Fruit fly (Drosophila melanogaster) whole organism, wandering third instar larva: ENCODE data around the gene Pex2.

Source experiments
- Abd-B ChIP-seq: fragments of >200 bp; optimal IDR thresholded peaks from 2 replicates; lab custom pipeline; 2017; ENCODE audit warnings: missing biosample characterization, missing genetic modification characterization
- CG32264 ChIP-seq: fragments of 200-800 bp; sonication (Bioruptor generic); optimal IDR thresholded peaks from 2 replicates; lab custom pipeline; 2016; ENCODE audit warnings: missing biosample characterization, missing genetic modification characterization
- CG9705 ChIP-seq: fragments of 200-800 bp; sonication (Bioruptor generic); optimal IDR thresholded peaks from 2 replicates; lab custom pipeline; 2018; ENCODE audit warnings: missing biosample characterization, mild to moderate bottlenecking, missing genetic modification characterization
- CrebA ChIP-seq: fragments of 200-800 bp; sonication (Bioruptor generic); optimal IDR thresholded peaks from 2 replicates; lab custom pipeline; 2016; ENCODE audit warnings: missing biosample characterization, mild to moderate bottlenecking, missing genetic modification characterization, borderline replicate concordance
- Dfd ChIP-seq: fragments of >200 bp; optimal IDR thresholded peaks from 2 replicates; lab custom pipeline; 2017; ENCODE audit warnings: missing biosample characterization, missing genetic modification characterization
- Dif ChIP-seq: fragments of 200-275, 200-300 bp; sonication (Bioruptor generic); optimal IDR thresholded peaks from 2 replicates; lab custom pipeline; 2018; ENCODE audit warnings: missing biosample characterization, missing genetic modification characterization; ENCODE audit not compliant: partially characterized antibody
- GATAd ChIP-seq: sonication (Bioruptor generic); optimal IDR thresholded peaks from 2 replicates; lab custom pipeline; 2016; ENCODE audit warnings: missing biosample characterization, missing genetic modification characterization
- HLH106 ChIP-seq: fragments of 200-800 bp; optimal IDR thresholded peaks from 3 replicates; lab custom pipeline; 2019; ENCODE audit warnings: missing biosample characterization, mild to moderate bottlenecking, missing genetic modification characterization, moderate library complexity
- Hnf4 ChIP-seq: fragments of 200-800 bp; sonication (Bioruptor generic); optimal IDR thresholded peaks from 2 replicates; lab custom pipeline; 2016; ENCODE audit warnings: missing biosample characterization, mild to moderate bottlenecking, missing genetic modification characterization
- Hr78 ChIP-seq: fragments of >200 bp; optimal IDR thresholded peaks from 2 replicates; lab custom pipeline; 2017; ENCODE audit warnings: missing biosample characterization, missing genetic modification characterization
- Hr83 ChIP-seq: fragments of 200-300 bp; sonication (Bioruptor generic); optimal IDR thresholded peaks from 2 replicates; lab custom pipeline; 2016; ENCODE audit warnings: missing biosample characterization, mild to moderate bottlenecking, missing genetic modification characterization, moderate library complexity; ENCODE audit not compliant: poor library complexity, severe bottlenecking
- Jra ChIP-seq: sonication (Bioruptor generic); optimal IDR thresholded peaks from 2 replicates; lab custom pipeline; 2016; ENCODE audit warnings: missing biosample characterization, missing genetic modification characterization
- Mio ChIP-seq: sonication (Bioruptor generic); optimal IDR thresholded peaks from 2 replicates; lab custom pipeline; 2016; ENCODE audit warnings: missing biosample characterization, missing genetic modification characterization
- Myc ChIP-seq: fragments of >200 bp; optimal IDR thresholded peaks from 2 replicates; lab custom pipeline; 2017
- N ChIP-seq: fragments of >200 bp; optimal IDR thresholded peaks from 2 replicates; lab custom pipeline; 2018; ENCODE audit warnings: missing biosample characterization, missing external identifiers, missing genetic modification characterization
- OdsH ChIP-seq: fragments of 200-800 bp; sonication (Bioruptor generic); optimal IDR thresholded peaks from 2 replicates; lab custom pipeline; 2016; ENCODE audit warnings: missing biosample characterization, mild to moderate bottlenecking, missing genetic modification characterization
- Rel ChIP-seq, 2 experiments: fragments of 200-800 bp; sonication (Bioruptor generic) in 1 of 2; optimal IDR thresholded peaks; 2 replicates in 1 of 2; 3 replicates in 1 of 2; lab custom pipeline; 2016 to 2019; ENCODE audit warnings: mild to moderate bottlenecking in 2 of 2, missing biosample characterization in 2 of 2, missing genetic modification characterization in 2 of 2, moderate library complexity in 1 of 2
- Sp1 ChIP-seq: fragments of 200-800 bp; sonication (Bioruptor generic); optimal IDR thresholded peaks from 3 replicates; lab custom pipeline; 2019; ENCODE audit warnings: missing biosample characterization, mild to moderate bottlenecking, missing genetic modification characterization, moderate library complexity
- Vsx2 ChIP-seq: fragments of 200-300, 225-300 bp; sonication (Bioruptor generic); optimal IDR thresholded peaks from 2 replicates; lab custom pipeline; 2018; ENCODE audit warnings: missing biosample characterization, missing genetic modification characterization; ENCODE audit not compliant: partially characterized antibody
- br ChIP-seq: fragments of 200-800 bp; sonication (Bioruptor generic); optimal IDR thresholded peaks from 2 replicates; lab custom pipeline; 2016; ENCODE audit warnings: missing biosample characterization, missing genetic modification characterization
- brk ChIP-seq: fragments of 200-800 bp; sonication (Bioruptor generic); optimal IDR thresholded peaks from 2 replicates; lab custom pipeline; 2016; ENCODE audit warnings: missing biosample characterization, mild to moderate bottlenecking, missing genetic modification characterization
- dl ChIP-seq, 2 experiments: fragments of 175-275, 200-275 bp in 1 of 2; fragments of 200-275 bp in 1 of 2; sonication (Bioruptor generic); optimal IDR thresholded peaks; lab custom pipeline; 2018; ENCODE audit warnings: mild to moderate bottlenecking in 2 of 2, missing biosample characterization in 2 of 2, missing genetic modification characterization in 2 of 2, moderate library complexity in 2 of 2; ENCODE audit not compliant: partially characterized antibody in 2 of 2, insufficient read depth in 1 of 2
- dmrt93B ChIP-seq: fragments of 200-800 bp; sonication (Bioruptor generic); optimal IDR thresholded peaks from 2 replicates; lab custom pipeline; 2018; ENCODE audit warnings: missing biosample characterization, mild to moderate bottlenecking, missing genetic modification characterization
- dsf ChIP-seq: sonication (Bioruptor generic); optimal IDR thresholded peaks from 2 replicates; lab custom pipeline; 2016; ENCODE audit warnings: missing biosample characterization, missing genetic modification characterization, borderline replicate concordance
- ey ChIP-seq: fragments of 200-800 bp; sonication (Bioruptor generic); optimal IDR thresholded peaks from 2 replicates; lab custom pipeline; 2016; ENCODE audit warnings: missing biosample characterization, missing genetic modification characterization
- foxo ChIP-seq, 2 experiments: fragments of 200-800 bp; sonication (Bioruptor generic); optimal IDR thresholded peaks; 2 replicates in 1 of 2; 3 replicates in 1 of 2; lab custom pipeline; 2016 to 2017; ENCODE audit warnings: missing biosample characterization in 2 of 2, missing genetic modification characterization in 2 of 2
- fru ChIP-seq: fragments of 200-800 bp; sonication (Bioruptor generic); optimal IDR thresholded peaks from 3 replicates; lab custom pipeline; 2016; ENCODE audit warnings: missing biosample characterization, mild to moderate bottlenecking, missing genetic modification characterization
- h ChIP-seq: fragments of 200-800 bp; sonication (Bioruptor generic); optimal IDR thresholded peaks from 3 replicates; lab custom pipeline; 2016; ENCODE audit warnings: missing biosample characterization, mild to moderate bottlenecking, missing genetic modification characterization
- jim ChIP-seq: fragments of 175-275, 200-325 bp; sonication (Bioruptor generic); optimal IDR thresholded peaks from 2 replicates; lab custom pipeline; 2016; ENCODE audit warnings: missing biosample characterization, mild to moderate bottlenecking, missing genetic modification characterization
- lola ChIP-seq: fragments of >200 bp; optimal IDR thresholded peaks from 2 replicates; lab custom pipeline; 2017; ENCODE audit warnings: missing biosample characterization, missing genetic modification characterization
- pan ChIP-seq: fragments of >200 bp; optimal IDR thresholded peaks from 2 replicates; lab custom pipeline; 2017
- psq ChIP-seq: fragments of 200-800 bp; sonication (Bioruptor generic); optimal IDR thresholded peaks from 3 replicates; lab custom pipeline; 2017; ENCODE audit warnings: missing biosample characterization, mild to moderate bottlenecking, missing genetic modification characterization, moderate library complexity
- rgr ChIP-seq: fragments of 200-800 bp; sonication (Bioruptor generic); optimal IDR thresholded peaks from 3 replicates; lab custom pipeline; 2016; ENCODE audit warnings: missing biosample characterization, mild to moderate bottlenecking, missing genetic modification characterization
- sage ChIP-seq: fragments of 200-800 bp; sonication (Bioruptor generic); optimal IDR thresholded peaks from 2 replicates; lab custom pipeline; 2016; ENCODE audit warnings: missing biosample characterization, mild to moderate bottlenecking, missing genetic modification characterization
- sv ChIP-seq: fragments of 200-800 bp; sonication (Bioruptor generic); optimal IDR thresholded peaks from 3 replicates; lab custom pipeline; 2016; ENCODE audit warnings: missing biosample characterization, missing genetic modification characterization
- tai ChIP-seq: sonication (Bioruptor generic); optimal IDR thresholded peaks from 2 replicates; lab custom pipeline; 2016; ENCODE audit warnings: missing biosample characterization, missing genetic modification characterization
- usp ChIP-seq: fragments of >200 bp; optimal IDR thresholded peaks from 2 replicates; lab custom pipeline; 2017; ENCODE audit warnings: missing biosample characterization, missing genetic modification characterization
- woc ChIP-seq: sonication (Bioruptor generic); optimal IDR thresholded peaks from 2 replicates; lab custom pipeline; 2016; ENCODE audit warnings: missing biosample characterization, mild to moderate bottlenecking, missing genetic modification characterization

The Pex2 gene

dm6 chr3L:8369456-8369855, 30.6 kb downstream of the Pex2 start:
- TF ChIP-seq Hnf4 (GFP tag; lab: Kevin White, UChicago) (no peak), Sp1 (peak; percentile 7)

- peak; percentile 73 for TF ChIP-seq h (GFP tag; lab: Kevin White, UChicago)
- no peak for TF ChIP-seq usp (GFP tag; lab: Kevin White, UChicago)
- peak; percentile 51 for TF ChIP-seq psq (GFP tag; lab: Kevin White, UChicago)
- no peak for TF ChIP-seq Hr83
- TF ChIP-seq jim (GFP tag; lab: Kevin White, UChicago) = no peak
- TF ChIP-seq Dfd (GFP tag; lab: Kevin White, UChicago) = no peak
- TF ChIP-seq Mio (GFP tag; lab: Kevin White, UChicago) = no peak
- TF ChIP-seq CG9705 (GFP tag; lab: Kevin White, UChicago) = peak; percentile 52
- TF ChIP-seq Rel (GFP tag; optimal IDR thresholded peaks at IDR 0.05; lab: Kevin White, UChicago) = no peak
- peak; percentile 37 for TF ChIP-seq Rel (tag; optimal IDR thresholded peaks at IDR 0.05; lab: Kevin White, UChicago)
- no peak for TF ChIP-seq N (GFP tag; lab: Kevin White, UChicago)
- no peak for TF ChIP-seq Vsx2 (GFP tag; lab: Kevin White, UChicago)
- peak; percentile 45 for TF ChIP-seq OdsH (GFP tag; lab: Kevin White, UChicago)
- peak; percentile 20 for TF ChIP-seq CrebA (GFP tag; lab: Kevin White, UChicago)
- TF ChIP-seq GATAd (GFP tag; lab: Kevin White, UChicago) = no peak
- no peak for TF ChIP-seq dsf (GFP tag; lab: Kevin White, UChicago)
- TF ChIP-seq Jra (GFP tag; lab: Kevin White, UChicago) = no peak
- peak; percentile 54 for TF ChIP-seq fru (GFP tag; lab: Kevin White, UChicago)
- peak; percentile 5 for TF ChIP-seq Hnf4 (GFP tag; lab: Kevin White, UChicago)
- TF ChIP-seq rgr (GFP tag; lab: Kevin White, UChicago) = peak; percentile 59
- TF ChIP-seq dmrt93B (GFP tag; lab: Kevin White, UChicago) = peak; percentile 23
- TF ChIP-seq Sp1 = peak; percentile 78
- TF ChIP-seq lola = no peak
- peak; percentile 53 for TF ChIP-seq woc (GFP tag; lab: Kevin White, UChicago)
- TF ChIP-seq sage = peak; percentile 46
- TF ChIP-seq foxo (GFP tag; optimal IDR thresholded peaks at IDR 0.05; lab: Kevin White, UChicago) = peak in 1 of 2 experiments; percentile 53
- TF ChIP-seq br (GFP tag; lab: Kevin White, UChicago) = peak; percentile 49
- no peak for TF ChIP-seq Hr78 (GFP tag; lab: Kevin White, UChicago)
- TF ChIP-seq Abd-B (GFP tag; lab: Kevin White, UChicago) = no peak
- peak; percentile 44 for TF ChIP-seq CG32264 (GFP tag; lab: Kevin White, UChicago)
- TF ChIP-seq HLH106 (tag; lab: Kevin White, UChicago) = peak; percentile 77
- TF ChIP-seq tai = no peak
- TF ChIP-seq Myc = no peak
- TF ChIP-seq pan (lab: Kevin White, UChicago) = no peak
- TF ChIP-seq ey = peak; percentile 50
- TF ChIP-seq sv (GFP tag; lab: Kevin White, UChicago) = no peak
- no peak for TF ChIP-seq Dif (GFP tag; lab: Kevin White, UChicago)
- no peak for TF ChIP-seq brk (GFP tag; lab: Kevin White, UChicago)
- no peak for TF ChIP-seq dl (GFP tag; optimal IDR thresholded peaks at IDR 0.05; lab: Kevin White, UChicago; ENCODE audit: insufficient read depth in 1 of 2, partially characterized antibody in 2 of 2)
These were observed 32.1 kb downstream of the Pex2 start for dm6 chr3L:8370922-8371321.

- TF ChIP-seq OdsH (GFP tag; lab: Kevin White, UChicago) (no peak), Abd-B (GFP tag; lab: Kevin White, UChicago) (no peak), woc (GFP tag; lab: Kevin White, UChicago) (no peak), CG9705 (GFP tag; lab: Kevin White, UChicago) (no peak), Rel (GFP tag; optimal IDR thresholded peaks at IDR 0.05; lab: Kevin White, UChicago) (no peak), Rel (tag; optimal IDR thresholded peaks at IDR 0.05; lab: Kevin White, UChicago) (no peak), N (GFP tag; lab: Kevin White, UChicago) (no peak), Vsx2 (GFP tag; lab: Kevin White, UChicago) (no peak), fru (GFP tag; lab: Kevin White, UChicago) (no peak), sage (no peak), ey (no peak)
These were observed 32.7 kb downstream of the Pex2 start for dm6 chr3L:8371538-8371937.
